Fruit fly (Drosophila melanogaster): ENCODE data around the gene Ilp5.

- no peak for TF ChIP-seq CG6854 (GFP tag; optimal IDR thresholded peaks at IDR 0.05)
- TF ChIP-seq dsx (GFP tag; optimal IDR thresholded peaks at IDR 0.05; ENCODE audit: poor library complexity, severe bottlenecking), result no peak
- no peak for TF ChIP-seq CG4318 (GFP tag; optimal IDR thresholded peaks at IDR 0.05)
- TF ChIP-seq Blimp-1 (GFP tag; optimal IDR thresholded peaks at IDR 0.05), result no peak
- TF ChIP-seq Hr38 (GFP tag; optimal IDR thresholded peaks at IDR 0.05), result no peak
- TF ChIP-seq Hr39 (GFP tag; optimal IDR thresholded peaks at IDR 0.05), result no peak
- TF ChIP-seq Sox15 (GFP tag; optimal IDR thresholded peaks at IDR 0.05), result no peak
- no peak for TF ChIP-seq Eip78C (GFP tag)
Measured at dm6 chr3L:9797587-9797986, 26.1 kb downstream of the Ilp5 start, which contains the start of gene Zasp67.
